Fruit fly (Drosophila melanogaster) whole organism, prepupa: ENCODE data around the gene Cpr67B.

Experiments
- Blimp-1 ChIP-seq: fragments of 200-800 bp; sonication (Bioruptor generic); optimal IDR thresholded peaks from 3 replicates; lab custom pipeline; 2017; ENCODE audit warnings: missing biosample characterization, missing genetic modification characterization, mild to moderate bottlenecking, moderate library complexity, missing genetic modification reagents
- CG11762 ChIP-seq: fragments of 200-800 bp; sonication (Bioruptor generic); optimal IDR thresholded peaks from 3 replicates; lab custom pipeline; 2016; ENCODE audit warnings: missing biosample characterization, missing genetic modification characterization; ENCODE audit not compliant: insufficient read depth
- CG15336 ChIP-seq: fragments of 200-800 bp; sonication (Bioruptor generic); IDR thresholded peaks from 2 replicates; pipeline ENCODE4 v1.3.6; 2022; ENCODE audit warnings: missing biosample characterization, missing genetic modification characterization
- CG3032 ChIP-seq: fragments of 200-800 bp; optimal IDR thresholded peaks from 2 replicates; lab custom pipeline; 2019; ENCODE audit warnings: missing biosample characterization, mild to moderate bottlenecking, missing genetic modification characterization, moderate library complexity
- CG32006 ChIP-seq: fragments of 200-800 bp; sonication (Bioruptor generic); optimal IDR thresholded peaks from 3 replicates; lab custom pipeline; 2017; ENCODE audit warnings: missing biosample characterization, mild to moderate bottlenecking, missing genetic modification characterization
- CG34406 ChIP-seq: fragments of 200-800 bp; sonication (Bioruptor generic); optimal IDR thresholded peaks from 3 replicates; lab custom pipeline; 2016; ENCODE audit warnings: missing biosample characterization, missing genetic modification characterization
- CG3919 ChIP-seq: fragments of 200-800 bp; sonication (Bioruptor generic); optimal IDR thresholded peaks from 3 replicates; lab custom pipeline; 2016; ENCODE audit warnings: missing biosample characterization, missing genetic modification characterization
- CG6163 ChIP-seq: fragments of 200-800 bp; sonication (Bioruptor generic); IDR thresholded peaks from 3 replicates; pipeline ENCODE4 v1.3.6; 2022; ENCODE audit warnings: missing biosample characterization, missing genetic modification characterization
- CG6276 ChIP-seq: fragments of 200-800 bp; sonication (Bioruptor generic); optimal IDR thresholded peaks from 2 replicates; lab custom pipeline; 2017; ENCODE audit warnings: missing biosample characterization, mild to moderate bottlenecking, missing genetic modification characterization
- CG6792 ChIP-seq: fragments of 200-800 bp; sonication (Bioruptor generic); optimal IDR thresholded peaks from 3 replicates; lab custom pipeline; 2016; ENCODE audit warnings: missing biosample characterization, missing genetic modification characterization
- CG6854 ChIP-seq: fragments of 200-800 bp; sonication (Bioruptor generic); optimal IDR thresholded peaks from 2 replicates; lab custom pipeline; 2017; ENCODE audit warnings: missing biosample characterization, mild to moderate bottlenecking, missing genetic modification characterization
- CG8119 ChIP-seq: fragments of 200-800 bp; sonication (Bioruptor generic); IDR thresholded peaks from 3 replicates; pipeline ENCODE4 v1.3.6; 2022; ENCODE audit warnings: missing biosample characterization, missing genetic modification characterization
- CG8632 ChIP-seq: fragments of 200-800 bp; sonication (Bioruptor generic); optimal IDR thresholded peaks from 3 replicates; lab custom pipeline; 2016; ENCODE audit warnings: missing biosample characterization, missing genetic modification characterization
- Eip75B ChIP-seq: fragments of 200-800 bp; sonication (Bioruptor generic); optimal IDR thresholded peaks from 3 replicates; lab custom pipeline; 2016; ENCODE audit warnings: missing biosample characterization, missing genetic modification characterization
- Eip78C ChIP-seq: fragments of 200-800 bp; sonication (Bioruptor generic); peaks from one replicate; lab custom pipeline; 2016; ENCODE audit warnings: missing biosample characterization, missing genetic modification characterization
- Eip93F ChIP-seq: fragments of 200-800 bp; sonication (Bioruptor generic); optimal IDR thresholded peaks from 2 replicates; lab custom pipeline; 2016; ENCODE audit warnings: missing biosample characterization, mild to moderate bottlenecking, missing genetic modification characterization
- Ets96B ChIP-seq: fragments of 200-800 bp; optimal IDR thresholded peaks from 2 replicates; lab custom pipeline; 2019; ENCODE audit warnings: missing biosample characterization, mild to moderate bottlenecking, missing genetic modification characterization, moderate library complexity
- Gug ChIP-seq: fragments of 200-800 bp; sonication (Bioruptor generic); IDR thresholded peaks from 2 replicates; pipeline ENCODE4 v1.3.6; 2022; ENCODE audit warnings: missing biosample characterization, missing genetic modification characterization
- Hr39 ChIP-seq: fragments of 200-800 bp; sonication (Bioruptor generic); optimal IDR thresholded peaks from 2 replicates; lab custom pipeline; 2016; ENCODE audit warnings: missing biosample characterization, missing genetic modification characterization
- Hr4 ChIP-seq: fragments of 200-800 bp; sonication (Bioruptor generic); optimal IDR thresholded peaks from 3 replicates; lab custom pipeline; 2016; ENCODE audit warnings: missing biosample characterization, missing genetic modification characterization
- Met ChIP-seq: fragments of 200-800 bp; sonication (Bioruptor generic); optimal IDR thresholded peaks from 3 replicates; lab custom pipeline; 2016; ENCODE audit warnings: missing biosample characterization, missing genetic modification characterization
- OdsH ChIP-seq: fragments of 200-800 bp; sonication (Bioruptor generic); optimal IDR thresholded peaks from 3 replicates; lab custom pipeline; 2016; ENCODE audit warnings: missing biosample characterization, missing genetic modification characterization
- Smox ChIP-seq: fragments of 200-800 bp; sonication (Bioruptor generic); optimal IDR thresholded peaks from 3 replicates; lab custom pipeline; 2016; ENCODE audit warnings: missing biosample characterization, missing genetic modification characterization
- Sox102F ChIP-seq: fragments of 200-800 bp; sonication (Bioruptor generic); optimal IDR thresholded peaks from 2 replicates; lab custom pipeline; 2016; ENCODE audit warnings: missing biosample characterization, mild to moderate bottlenecking, missing genetic modification characterization
- Sox14 ChIP-seq: fragments of 200-800 bp; sonication (Bioruptor generic); optimal IDR thresholded peaks from 3 replicates; lab custom pipeline; 2016; ENCODE audit warnings: missing biosample characterization, missing genetic modification characterization
- Sox15 ChIP-seq: fragments of 200-800 bp; sonication (Bioruptor generic); optimal IDR thresholded peaks from 3 replicates; lab custom pipeline; 2016; ENCODE audit warnings: missing biosample characterization, missing genetic modification characterization
- acj6 ChIP-seq: fragments of 200-800 bp; sonication (Bioruptor generic); optimal IDR thresholded peaks from 3 replicates; lab custom pipeline; 2016; ENCODE audit warnings: missing biosample characterization, missing genetic modification characterization
- cyc ChIP-seq: fragments of 200-800 bp; sonication (Bioruptor generic); optimal IDR thresholded peaks from 3 replicates; lab custom pipeline; 2016; ENCODE audit warnings: missing biosample characterization, missing genetic modification characterization
- dsx ChIP-seq: fragments of 200-800 bp; optimal IDR thresholded peaks from 3 replicates; lab custom pipeline; 2019; ENCODE audit warnings: missing biosample characterization, mild to moderate bottlenecking, missing genetic modification characterization, moderate library complexity; ENCODE audit not compliant: poor library complexity, severe bottlenecking
- esn ChIP-seq: fragments of 200-800 bp; sonication (Bioruptor generic); optimal IDR thresholded peaks from 2 replicates; lab custom pipeline; 2016; ENCODE audit warnings: missing biosample characterization, mild to moderate bottlenecking, missing genetic modification characterization, moderate library complexity
- fd85E ChIP-seq: fragments of 200-800 bp; sonication (Bioruptor generic); optimal IDR thresholded peaks from 3 replicates; lab custom pipeline; 2016; ENCODE audit warnings: missing biosample characterization, missing genetic modification characterization
- net ChIP-seq: fragments of 200-800 bp; sonication (Bioruptor generic); optimal IDR thresholded peaks from 3 replicates; lab custom pipeline; 2016; ENCODE audit warnings: missing biosample characterization, missing genetic modification characterization
- pdm3 ChIP-seq: fragments of 200-800 bp; sonication (Bioruptor generic); optimal IDR thresholded peaks from 3 replicates; lab custom pipeline; 2016; ENCODE audit warnings: missing biosample characterization, missing genetic modification characterization
- salr ChIP-seq, 2 experiments: fragments of 200-800 bp; sonication (Bioruptor generic); optimal IDR thresholded peaks; 3 replicates each; lab custom pipeline; 2016 to 2018; ENCODE audit warnings: missing biosample characterization in 2 of 2, missing genetic modification characterization in 2 of 2, mild to moderate bottlenecking in 1 of 2
- svp ChIP-seq: fragments of 200-800 bp; sonication (Bioruptor generic); peaks from one replicate; lab custom pipeline; 2016; ENCODE audit warnings: missing biosample characterization, missing genetic modification characterization
- vri ChIP-seq: fragments of 200-800 bp; sonication (Bioruptor generic); optimal IDR thresholded peaks from 3 replicates; lab custom pipeline; 2016; ENCODE audit warnings: missing biosample characterization, mild to moderate bottlenecking, missing genetic modification characterization

The Cpr67B gene

dm6 chr3L:9422636-9423419 is 18.2 kb downstream of the Cpr67B start, which contains the start of gene aay (continued):
- TF ChIP-seq Blimp-1 (peak; percentile 96), CG11762 (GFP tag; lab: Kevin White, UChicago) (peak; percentile 98), CG15336 (peak; percentile 99), Sox102F (GFP tag; lab: Kevin White, UChicago) (peak; percentile 100), salr (GFP tag; optimal IDR thresholded peaks at IDR 0.05; lab: Kevin White, UChicago) (peak; percentile 95 to 96), svp (GFP tag; lab: Kevin White, UChicago) (peak; percentile 100), Hr39 (GFP tag; lab: Kevin White, UChicago) (peak; percentile 99), net (peak; percentile 99), Met (GFP tag; lab: Kevin White, UChicago) (peak; percentile 99), Sox15 (GFP tag; lab: Kevin White, UChicago) (peak; percentile 98), fd85E (GFP tag; lab: Kevin White, UChicago) (peak; percentile 97), CG6854 (peak; percentile 99)

DNA sequence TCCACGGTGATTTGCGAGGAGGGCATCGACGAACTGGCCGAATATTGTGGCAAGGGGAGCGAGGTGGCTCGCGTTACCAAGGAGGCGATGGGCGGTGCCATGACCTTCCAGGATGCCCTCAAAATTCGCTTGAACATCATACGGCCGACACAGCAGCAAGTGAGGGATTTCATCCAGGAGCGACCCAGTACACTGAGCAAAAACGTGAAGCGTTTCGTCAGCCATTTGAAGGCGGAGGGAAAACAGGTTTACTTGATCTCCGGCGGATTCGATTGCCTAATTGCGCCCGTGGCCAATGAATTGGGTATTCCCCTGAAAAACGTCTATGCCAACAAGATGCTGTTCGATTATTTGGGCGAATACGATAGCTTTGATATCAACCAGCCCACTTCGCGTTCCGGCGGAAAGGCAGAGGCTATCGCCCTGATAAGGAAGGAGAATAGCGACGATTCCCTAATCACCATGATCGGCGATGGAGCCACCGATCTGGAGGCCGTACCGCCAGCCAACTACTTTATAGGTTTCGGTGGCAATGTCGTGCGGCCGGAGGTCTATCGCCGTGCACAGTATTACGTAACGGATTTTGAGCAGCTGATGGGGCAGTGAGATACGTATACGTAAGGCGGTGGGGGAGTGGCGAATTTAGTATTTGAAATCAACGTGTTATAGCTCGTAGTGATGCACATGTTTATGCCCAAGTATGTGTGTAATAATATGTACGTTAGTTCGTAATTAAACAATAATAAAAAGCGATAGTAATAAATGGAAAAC is 19.3 kb downstream of the Cpr67B start:
- no peak for TF ChIP-seq Sox15 (GFP tag; lab: Kevin White, UChicago)
- peak; percentile 73 for TF ChIP-seq svp (GFP tag; lab: Kevin White, UChicago)
- TF ChIP-seq vri (GFP tag; lab: Kevin White, UChicago): peak; percentile 69
- TF ChIP-seq CG34406 (GFP tag; lab: Kevin White, UChicago): no peak

dm6 chr3L:9424528-9424911 is 19.9 kb downstream of the Cpr67B start:
- TF ChIP-seq CG15336 (peak; percentile 58; the same call in 1 of the 2 replicates), CG6792 (GFP tag; lab: Kevin White, UChicago) (peak; percentile 13), CG6276 (GFP tag; lab: Kevin White, UChicago) (peak; percentile 24), CG32006 (GFP tag; lab: Kevin White, UChicago) (peak; percentile 28), OdsH (GFP tag; lab: Kevin White, UChicago) (peak; percentile 35), net (peak; percentile 12), Ets96B (tag; lab: Kevin White, UChicago) (peak; percentile 22), CG6163 (GFP tag; lab: Robert Waterston, UW) (peak; percentile 11; the same call in 1 of the 3 replicates), esn (GFP tag; lab: Kevin White, UChicago) (peak; percentile 47), Eip78C (peak; percentile 84), acj6 (GFP tag; lab: Kevin White, UChicago) (peak; percentile 11), Sox14 (GFP tag; lab: Kevin White, UChicago) (peak; percentile 7), Smox (GFP tag; lab: Kevin White, UChicago) (peak; percentile 40), Met (GFP tag; lab: Kevin White, UChicago) (peak; percentile 40), dsx (GFP tag; lab: Kevin White, UChicago) (peak; percentile 6), CG11762 (GFP tag; lab: Kevin White, UChicago) (no peak), vri (GFP tag; lab: Kevin White, UChicago) (no peak), salr (GFP tag; optimal IDR thresholded peaks at IDR 0.05; lab: Kevin White, UChicago) (no peak), CG3032 (tag; lab: Kevin White, UChicago) (peak; percentile 2), Eip75B (peak; percentile 27), CG34406 (GFP tag; lab: Kevin White, UChicago) (peak; percentile 27), pdm3 (GFP tag; lab: Kevin White, UChicago) (peak; percentile 10), Eip93F (GFP tag; lab: Kevin White, UChicago) (no peak), CG8119 (GFP tag; lab: Robert Waterston, UW) (peak; percentile 44; the same call in 2 of the 3 replicates), svp (GFP tag; lab: Kevin White, UChicago) (peak; percentile 75), cyc (GFP tag; lab: Kevin White, UChicago) (no peak), Blimp-1 (no peak), Gug (GFP tag; lab: Robert Waterston, UW) (no peak), Sox102F (GFP tag; lab: Kevin White, UChicago) (peak; percentile 31), CG3919 (peak; percentile 28), Hr4 (GFP tag; lab: Kevin White, UChicago) (peak; percentile 64), CG8632 (GFP tag; lab: Kevin White, UChicago) (peak; percentile 4)
